Fruit fly (Drosophila melanogaster): ENCODE data around the gene Ing3.

The Ing3 gene

dm6 chrX:18672900-18673529 is 20.1 kb upstream of the Ing3 start:
- no peak for TF ChIP-seq CG31627 (GFP tag; optimal IDR thresholded peaks at IDR 0.05)
- TF ChIP-seq Blimp-1 (GFP tag; optimal IDR thresholded peaks at IDR 0.05) = peak; percentile 17

dm6 chrX:18671545-18672174 is 18.8 kb upstream of the Ing3 start:
- TF ChIP-seq Smox (GFP tag; optimal IDR thresholded peaks at IDR 0.05) (no peak), dsx (GFP tag; optimal IDR thresholded peaks at IDR 0.05; ENCODE audit: poor library complexity, severe bottlenecking) (peak; percentile 82), CG6163 (GFP tag; IDR thresholded peaks at IDR 0.05) (no peak), CG3032 (tag; optimal IDR thresholded peaks at IDR 0.05) (no peak), CG7368 (GFP tag; optimal IDR thresholded peaks at IDR 0.05) (no peak), Sox15 (GFP tag; optimal IDR thresholded peaks at IDR 0.05) (no peak)

dm6 chrX:18669811-18670477 is 17.1 kb upstream of the Ing3 start:
- peak; percentile 40 for TF ChIP-seq Eip78C (GFP tag)
- no peak for TF ChIP-seq net (GFP tag; optimal IDR thresholded peaks at IDR 0.05)
- peak; percentile 30 for TF ChIP-seq svp (GFP tag)
- TF ChIP-seq CG11762 (GFP tag; optimal IDR thresholded peaks at IDR 0.05; ENCODE audit: insufficient read depth) = no peak

dm6 chrX:18668293-18668692 is 15.4 kb upstream of the Ing3 start:
- TF ChIP-seq svp (GFP tag) = peak; percentile 18
- peak; percentile 8 for TF ChIP-seq fkh (GFP tag; optimal IDR thresholded peaks at IDR 0.05)
- peak; percentile 27 for TF ChIP-seq Blimp-1 (GFP tag; optimal IDR thresholded peaks at IDR 0.05)
- no peak for TF ChIP-seq fd59A (GFP tag; optimal IDR thresholded peaks at IDR 0.05)

dm6 chrX:18665715-18666267 is 12.9 kb upstream of the Ing3 start:
- TF ChIP-seq CG6854 (GFP tag; optimal IDR thresholded peaks at IDR 0.05) (peak; percentile 50), Eip78C (GFP tag) (peak; percentile 24), CG6276 (GFP tag; optimal IDR thresholded peaks at IDR 0.05) (no peak), svp (GFP tag) (peak; percentile 56)

- peak; percentile 26 for TF ChIP-seq CG6276 (GFP tag; optimal IDR thresholded peaks at IDR 0.05)
- no peak for TF ChIP-seq Eip78C (GFP tag)
- peak; percentile 76 for TF ChIP-seq CG32006 (GFP tag; optimal IDR thresholded peaks at IDR 0.05)
- 0 out of 3 replicates have a peak, but pooled peaks have one; percentile 26 for TF ChIP-seq eg (GFP tag; IDR thresholded peaks at IDR 0.05)
- TF ChIP-seq CG6808 (GFP tag; optimal IDR thresholded peaks at IDR 0.05) = no peak
- TF ChIP-seq CG15336 (GFP tag; IDR thresholded peaks at IDR 0.05) = peak; percentile 45; the same call in 1 of the 2 replicates
- TF ChIP-seq CG11294 (GFP tag; IDR thresholded peaks at IDR 0.05) = no peak
These were observed 10.5 kb upstream of the Ing3 start for dm6 chrX:18663362-18663761.

- TF ChIP-seq svp (GFP tag) (no peak), achi (GFP tag; optimal IDR thresholded peaks at IDR 0.05) (no peak), Smox (GFP tag; optimal IDR thresholded peaks at IDR 0.05) (no peak), CG31627 (GFP tag; optimal IDR thresholded peaks at IDR 0.05) (no peak), fd85E (GFP tag; optimal IDR thresholded peaks at IDR 0.05) (no peak), Lpt (GFP tag; optimal IDR thresholded peaks at IDR 0.05) (no peak), CG32006 (GFP tag; optimal IDR thresholded peaks at IDR 0.05) (no peak)
These were observed 9.2 kb upstream of the Ing3 start, which contains the start of gene CG6696 for dm6 chrX:18662053-18662452. Gene CG6696, minus strand, starts transcription at chrX:18662153.
